Worm (Caenorhabditis elegans) whole organism, L4 larva: ENCODE results near the gene F54E2.9.

ENCODE experiments used
- ceh-44 ChIP-seq: fragments of 200-800 bp; sonication (Bioruptor generic); IDR thresholded peaks from 2 replicates; pipeline ENCODE4 v1.3.6; 2022; ENCODE audit warnings: missing genetic modification reagents, missing genetic modification characterization, missing compliant biosample characterization
- dmd-6 ChIP-seq: fragments of 200-800 bp; sonication (Bioruptor generic); IDR thresholded peaks from 2 replicates; pipeline ENCODE4 v1.3.6; 2022; ENCODE audit warnings: missing genetic modification reagents, missing genetic modification characterization, missing compliant biosample characterization
- hlh-30 ChIP-seq: sonication (generic microtip); optimal IDR thresholded peaks from 2 replicates; lab custom pipeline; 2017; ENCODE audit warnings: antibody characterized with exemption, mild to moderate bottlenecking, missing genetic modification characterization, missing compliant biosample characterization; ENCODE audit not compliant: insufficient read depth
- spr-1 ChIP-seq: sonication (generic microtip); optimal IDR thresholded peaks from 2 replicates; lab custom pipeline; 2016; ENCODE audit warnings: mild to moderate bottlenecking, missing genetic modification characterization, missing compliant biosample characterization

DNA sequence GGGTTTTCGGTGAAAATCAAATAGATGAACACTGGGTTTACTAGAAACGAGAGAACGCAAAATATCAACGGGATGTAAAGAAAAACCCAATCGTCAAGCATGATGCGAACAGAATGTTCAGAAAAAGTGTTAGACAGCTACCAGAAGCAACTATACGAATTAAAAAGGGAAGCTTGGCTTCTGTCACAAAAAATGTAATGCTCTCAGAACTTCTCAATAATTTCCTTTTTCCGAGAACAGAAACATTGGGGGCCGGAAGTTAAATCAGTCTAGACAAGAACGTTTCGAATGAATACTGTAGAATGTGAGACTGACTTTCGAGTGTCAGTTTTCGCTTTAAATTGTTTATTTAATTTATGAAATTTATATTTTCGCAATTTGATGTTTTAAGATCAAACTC, 46.0 kb upstream of the F54E2.9 start, which contains the start of gene srj-54:
- TF ChIP-seq ceh-44 (GFP tag; lab: Robert Waterston, UW): no peak
- TF ChIP-seq dmd-6 (GFP tag; lab: Robert Waterston, UW): no peak
- no peak for TF ChIP-seq hlh-30 (tag; lab: Kevin White, UChicago)
- TF ChIP-seq spr-1 (tag; lab: Kevin White, UChicago): no peak
